Fruit fly (Drosophila melanogaster): ENCODE data around the gene Gr64e.

The Gr64e gene

dm6 chr3L:4031762-4032161, at the start of gene Gr64e, which contains the start of gene Gr64d:
Gene Gr64e, plus strand, starts transcription at chr3L:4032141.
Gene Gr64d, plus strand, starts transcription at chr3L:4032062.
- TF ChIP-seq pan (optimal IDR thresholded peaks at IDR 0.05): no peak
- TF ChIP-seq EcR (GFP tag; optimal IDR thresholded peaks at IDR 0.05): no peak
- TF ChIP-seq psq (optimal IDR thresholded peaks at IDR 0.05): no peak
- TF ChIP-seq Dll (optimal IDR thresholded peaks at IDR 0.05): no peak
- no peak for TF ChIP-seq usp (GFP tag; optimal IDR thresholded peaks at IDR 0.05)
- TF ChIP-seq CG8478 (optimal IDR thresholded peaks at IDR 0.05): no peak

- no peak for TF ChIP-seq EcR (GFP tag; optimal IDR thresholded peaks at IDR 0.05)
Measured at dm6 chr3L:3983466-3983946, 48.4 kb upstream of the Gr64e start, which contains the start of gene scrt. Gene scrt, plus strand, starts transcription at chr3L:3983896.

- TF ChIP-seq usp (GFP tag; optimal IDR thresholded peaks at IDR 0.05) (no peak), Dll (optimal IDR thresholded peaks at IDR 0.05) (no peak), EcR (GFP tag; optimal IDR thresholded peaks at IDR 0.05) (no peak), CG8478 (optimal IDR thresholded peaks at IDR 0.05) (no peak), pan (optimal IDR thresholded peaks at IDR 0.05) (no peak), psq (optimal IDR thresholded peaks at IDR 0.05) (no peak)
Measured at dm6 chr3L:3995554-3995953, 36.4 kb upstream of the Gr64e start.

- no peak for TF ChIP-seq CG8478 (optimal IDR thresholded peaks at IDR 0.05)
- no peak for TF ChIP-seq psq (optimal IDR thresholded peaks at IDR 0.05)
- no peak for TF ChIP-seq pan (optimal IDR thresholded peaks at IDR 0.05)
- TF ChIP-seq usp (GFP tag; optimal IDR thresholded peaks at IDR 0.05): no peak
- TF ChIP-seq Dll (optimal IDR thresholded peaks at IDR 0.05): no peak
- no peak for TF ChIP-seq EcR (GFP tag; optimal IDR thresholded peaks at IDR 0.05)
Measured at dm6 chr3L:4000711-4001110, 31.2 kb upstream of the Gr64e start.

dm6 chr3L:4001500-4001899, 30.4 kb upstream of the Gr64e start:
- TF ChIP-seq CG8478 (optimal IDR thresholded peaks at IDR 0.05): no peak
- TF ChIP-seq EcR (GFP tag; optimal IDR thresholded peaks at IDR 0.05): no peak
- TF ChIP-seq usp (GFP tag; optimal IDR thresholded peaks at IDR 0.05): no peak
- TF ChIP-seq Dll (optimal IDR thresholded peaks at IDR 0.05): no peak
- TF ChIP-seq pan (optimal IDR thresholded peaks at IDR 0.05): no peak
- TF ChIP-seq psq (optimal IDR thresholded peaks at IDR 0.05): no peak

- TF ChIP-seq pan (optimal IDR thresholded peaks at IDR 0.05) (no peak), usp (GFP tag; optimal IDR thresholded peaks at IDR 0.05) (no peak), EcR (GFP tag; optimal IDR thresholded peaks at IDR 0.05) (no peak), CG8478 (optimal IDR thresholded peaks at IDR 0.05) (no peak), Dll (optimal IDR thresholded peaks at IDR 0.05) (no peak)
Measured at dm6 chr3L:4003316-4003715, 28.6 kb upstream of the Gr64e start, which contains the start of gene CG14985. Gene CG14985, plus strand, starts transcription at chr3L:4003474.

- TF ChIP-seq usp (GFP tag; optimal IDR thresholded peaks at IDR 0.05) (no peak), Dll (optimal IDR thresholded peaks at IDR 0.05) (no peak), pan (optimal IDR thresholded peaks at IDR 0.05) (no peak), psq (optimal IDR thresholded peaks at IDR 0.05) (no peak), CG8478 (optimal IDR thresholded peaks at IDR 0.05) (no peak), EcR (GFP tag; optimal IDR thresholded peaks at IDR 0.05) (no peak)
Measured at dm6 chr3L:4007256-4007655, 24.7 kb upstream of the Gr64e start.

- TF ChIP-seq Dll (optimal IDR thresholded peaks at IDR 0.05) (no peak), usp (GFP tag; optimal IDR thresholded peaks at IDR 0.05) (no peak), EcR (GFP tag; optimal IDR thresholded peaks at IDR 0.05) (no peak), psq (optimal IDR thresholded peaks at IDR 0.05) (no peak), pan (optimal IDR thresholded peaks at IDR 0.05) (no peak), CG8478 (optimal IDR thresholded peaks at IDR 0.05) (no peak)
Measured at dm6 chr3L:4010122-4010521, 21.8 kb upstream of the Gr64e start.

dm6 chr3L:4014349-4014748, 17.6 kb upstream of the Gr64e start:
- TF ChIP-seq EcR (GFP tag; optimal IDR thresholded peaks at IDR 0.05): no peak
- TF ChIP-seq Dll (optimal IDR thresholded peaks at IDR 0.05): no peak
- TF ChIP-seq CG8478 (optimal IDR thresholded peaks at IDR 0.05): no peak
- no peak for TF ChIP-seq psq (optimal IDR thresholded peaks at IDR 0.05)
- no peak for TF ChIP-seq usp (GFP tag; optimal IDR thresholded peaks at IDR 0.05)
- no peak for TF ChIP-seq pan (optimal IDR thresholded peaks at IDR 0.05)

- no peak for TF ChIP-seq EcR (GFP tag; optimal IDR thresholded peaks at IDR 0.05)
- TF ChIP-seq pan (optimal IDR thresholded peaks at IDR 0.05): no peak
- TF ChIP-seq Dll (optimal IDR thresholded peaks at IDR 0.05): no peak
- TF ChIP-seq psq (optimal IDR thresholded peaks at IDR 0.05): no peak
- TF ChIP-seq CG8478 (optimal IDR thresholded peaks at IDR 0.05): no peak
Measured at dm6 chr3L:4016754-4017153, 15.2 kb upstream of the Gr64e start.

dm6 chr3L:4018228-4018928, 13.6 kb upstream of the Gr64e start, which contains the start of gene FoxL1:
Gene FoxL1, plus strand, starts transcription at chr3L:4018878.
- TF ChIP-seq Dll (optimal IDR thresholded peaks at IDR 0.05): no peak
- no peak for TF ChIP-seq EcR (GFP tag; optimal IDR thresholded peaks at IDR 0.05)
- TF ChIP-seq psq (optimal IDR thresholded peaks at IDR 0.05): no peak
- no peak for TF ChIP-seq usp (GFP tag; optimal IDR thresholded peaks at IDR 0.05)
- TF ChIP-seq CG8478 (optimal IDR thresholded peaks at IDR 0.05): no peak
- no peak for TF ChIP-seq pan (optimal IDR thresholded peaks at IDR 0.05)

- TF ChIP-seq pan (optimal IDR thresholded peaks at IDR 0.05) (no peak), Dll (optimal IDR thresholded peaks at IDR 0.05) (no peak), psq (optimal IDR thresholded peaks at IDR 0.05) (no peak), EcR (GFP tag; optimal IDR thresholded peaks at IDR 0.05) (no peak), usp (GFP tag; optimal IDR thresholded peaks at IDR 0.05) (no peak), CG8478 (optimal IDR thresholded peaks at IDR 0.05) (no peak)
Measured at dm6 chr3L:4021260-4021831, 10.6 kb upstream of the Gr64e start, which contains the start of gene Mul1. Gene Mul1, plus strand, starts transcription at chr3L:4021457.

All from whole organism.